Fruit fly (Drosophila melanogaster): ENCODE measurements around the gene Pfdn1.

The Pfdn1 gene

dm6 chr2L:6028712-6029111, 40.2 kb upstream of the Pfdn1 start (continued):
- TF ChIP-seq vvl (GFP tag; IDR thresholded peaks at IDR 0.05) = peak; percentile 64; the same call in 1 of the 2 replicates
- TF ChIP-seq bsh (GFP tag; optimal IDR thresholded peaks at IDR 0.05) = peak in 1 of 2 experiments; percentile 36
- no peak for TF ChIP-seq p53 (GFP tag; optimal IDR thresholded peaks at IDR 0.05)
- no peak for TF ChIP-seq CG8290 (GFP tag; optimal IDR thresholded peaks at IDR 0.05)
- no peak for TF ChIP-seq CG8290 (tag; optimal IDR thresholded peaks at IDR 0.05)
- peak; percentile 33 for TF ChIP-seq ATbp (GFP tag; optimal IDR thresholded peaks at IDR 0.05)
- no peak for TF ChIP-seq tll (GFP tag; optimal IDR thresholded peaks at IDR 0.05)
- no peak for TF ChIP-seq NfI (GFP tag; optimal IDR thresholded peaks at IDR 0.05)
- TF ChIP-seq lab (GFP tag; optimal IDR thresholded peaks at IDR 0.05) = peak; percentile 17
- TF ChIP-seq CG1603 (tag; optimal IDR thresholded peaks at IDR 0.05) = peak; percentile 38
- TF ChIP-seq TFAM (GFP tag; optimal IDR thresholded peaks at IDR 0.05) = no peak
- TF ChIP-seq Dad (GFP tag; optimal IDR thresholded peaks at IDR 0.05) = no peak
- peak; percentile 43; the same call in 1 of the 2 replicates for TF ChIP-seq Ptx1 (GFP tag; IDR thresholded peaks at IDR 0.05)
- TF ChIP-seq E2f2 (GFP tag; IDR thresholded peaks at IDR 0.05) = 0 out of 2 replicates have a peak, but pooled peaks have one; percentile 11
- no peak for TF ChIP-seq gem (tag; optimal IDR thresholded peaks at IDR 0.05)
- peak; percentile 68 for TF ChIP-seq CG17328 (GFP tag; IDR thresholded peaks at IDR 0.05)
- peak; percentile 12 for TF ChIP-seq Hmr (GFP tag; optimal IDR thresholded peaks at IDR 0.05)
- 0 out of 2 replicates have a peak, but pooled peaks have one; percentile 9 for TF ChIP-seq Drgx (GFP tag; IDR thresholded peaks at IDR 0.05)
- no peak for TF ChIP-seq CG32772 (GFP tag; IDR thresholded peaks at IDR 0.05)
- TF ChIP-seq Ada2b (GFP tag; IDR thresholded peaks at IDR 0.05) = peak; percentile 34
- peak; percentile 3 for TF ChIP-seq CG8388 (GFP tag; optimal IDR thresholded peaks at IDR 0.05)
- TF ChIP-seq dimm (GFP tag; IDR thresholded peaks at IDR 0.05) = 0 out of 2 replicates have a peak, but pooled peaks have one; percentile 35
- no peak for TF ChIP-seq dan (GFP tag; IDR thresholded peaks at IDR 0.05)
- TF ChIP-seq Optix (GFP tag; IDR thresholded peaks at IDR 0.05) = 0 out of 3 replicates have a peak, but pooled peaks have one; percentile 7
- TF ChIP-seq CG11695 (GFP tag; IDR thresholded peaks at IDR 0.05) = 0 out of 3 replicates have a peak, but pooled peaks have one; percentile 27
- TF ChIP-seq zen (tag; optimal IDR thresholded peaks at IDR 0.05) = no peak
- TF ChIP-seq CG10366 (GFP tag; IDR thresholded peaks at IDR 0.05) = peak; percentile 32; the same call in 1 of the 2 replicates
- TF ChIP-seq CG10654 (GFP tag; optimal IDR thresholded peaks at IDR 0.05) = no peak
- peak; percentile 61 for TF ChIP-seq row (GFP tag; IDR thresholded peaks at IDR 0.05)
- TF ChIP-seq Max (GFP tag; optimal IDR thresholded peaks at IDR 0.05) = no peak
- TF ChIP-seq CG4730 (GFP tag; IDR thresholded peaks at IDR 0.05) = 0 out of 2 replicates have a peak, but pooled peaks have one; percentile 15
- TF ChIP-seq sisA (GFP tag; IDR thresholded peaks at IDR 0.05) = peak; percentile 49
- TF ChIP-seq ken (GFP tag; IDR thresholded peaks at IDR 0.05) = peak; percentile 53; the same call in 1 of the 3 replicates
- TF ChIP-seq CG2889 (GFP tag; IDR thresholded peaks at IDR 0.05) = 0 out of 3 replicates have a peak, but pooled peaks have one; percentile 13
- no peak for TF ChIP-seq CG6254 (GFP tag; optimal IDR thresholded peaks at IDR 0.05)
- TF ChIP-seq tgo (GFP tag; IDR thresholded peaks at IDR 0.05) = peak; percentile 23; the same call in 1 of the 3 replicates
- no peak for TF ChIP-seq HLHmδ (GFP tag; optimal IDR thresholded peaks at IDR 0.05)
- peak; percentile 73 for TF ChIP-seq ci (GFP tag; IDR thresholded peaks at IDR 0.05)
- 0 out of 3 replicates have a peak, but pooled peaks have one; percentile 7 for TF ChIP-seq otp (GFP tag; IDR thresholded peaks at IDR 0.05)
- 0 out of 2 replicates have a peak, but pooled peaks have one; percentile 10 for TF ChIP-seq CG4404 (GFP tag; IDR thresholded peaks at IDR 0.05)
- TF ChIP-seq Nf-YC (tag; optimal IDR thresholded peaks at IDR 0.05) = no peak
- TF ChIP-seq CG17186 (GFP tag; optimal IDR thresholded peaks at IDR 0.05) = no peak
- peak; percentile 79 for TF ChIP-seq sens (GFP tag)
- 0 out of 2 replicates have a peak, but pooled peaks have one; percentile 37 for TF ChIP-seq chm (GFP tag; IDR thresholded peaks at IDR 0.05)
- TF ChIP-seq lmd (GFP tag; IDR thresholded peaks at IDR 0.05) = peak; percentile 42; the same call in 1 of the 2 replicates

All from whole organism, embryonic.